Worm (Caenorhabditis elegans) whole organism, L1 larva: ENCODE measurements around the gene Y46H3A.5.

Experiments used
- egl-27 ChIP-seq, 2 experiments: fragments of 150-350 bp in 1 of 2; sonication (generic microtip); optimal IDR thresholded peaks; 3 replicates each; lab custom pipeline; 2017 to 2018; ENCODE audit warnings: missing biosample characterization in 2 of 2, missing genetic modification characterization in 2 of 2, missing genetic modification reagents in 2 of 2
- nhr-237 ChIP-seq: fragments of 150-350 bp; optimal IDR thresholded peaks from 2 replicates; lab custom pipeline; 2014; ENCODE audit warnings: missing biosample characterization, missing genetic modification characterization
- nhr-77 ChIP-seq: fragments of 150-350 bp; optimal IDR thresholded peaks from 2 replicates; lab custom pipeline; 2014; ENCODE audit warnings: missing biosample characterization, missing genetic modification characterization
- tbx-2 ChIP-seq: sonication (generic microtip); optimal IDR thresholded peaks from 2 replicates; lab custom pipeline; 2016; ENCODE audit warnings: missing genetic modification characterization, missing compliant biosample characterization
- zag-1 ChIP-seq: fragments of 150-350 bp; optimal IDR thresholded peaks from 2 replicates; lab custom pipeline; 2014; ENCODE audit warnings: missing biosample characterization, missing genetic modification characterization

DNA sequence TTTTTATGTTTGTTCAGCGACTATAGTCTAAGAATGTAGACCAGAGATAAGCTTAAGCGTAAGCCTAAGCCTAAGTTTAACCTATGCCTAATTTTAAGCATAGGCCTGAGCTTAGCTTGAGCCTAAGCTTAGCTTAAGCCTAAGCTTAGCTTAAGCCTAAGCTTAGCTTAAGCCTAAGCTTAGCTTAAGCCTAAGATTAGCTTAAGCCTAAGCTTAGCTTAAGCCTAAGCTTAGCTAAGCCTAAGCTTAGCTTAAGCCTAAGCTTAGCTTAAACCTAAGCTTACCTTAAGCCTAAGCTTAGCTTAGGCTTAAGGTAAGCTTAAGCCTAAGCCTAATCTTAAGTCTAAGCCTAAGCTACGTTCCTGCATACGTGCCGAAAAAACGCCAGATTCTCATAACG is 33.9 kb upstream of the Y46H3A.5 start:
- TF ChIP-seq tbx-2 (tag; lab: Kevin White, UChicago) (no peak), nhr-77 (tag; lab: Kevin White, UChicago) (no peak), zag-1 (tag; lab: Kevin White, UChicago) (no peak), nhr-237 (no peak), egl-27 (tag; optimal IDR thresholded peaks at IDR 0.05; lab: Kevin White, UChicago) (no peak)
